Comparison of ENCODE assay signal across 2 worm cellular contexts in the genomic region with DNA sequence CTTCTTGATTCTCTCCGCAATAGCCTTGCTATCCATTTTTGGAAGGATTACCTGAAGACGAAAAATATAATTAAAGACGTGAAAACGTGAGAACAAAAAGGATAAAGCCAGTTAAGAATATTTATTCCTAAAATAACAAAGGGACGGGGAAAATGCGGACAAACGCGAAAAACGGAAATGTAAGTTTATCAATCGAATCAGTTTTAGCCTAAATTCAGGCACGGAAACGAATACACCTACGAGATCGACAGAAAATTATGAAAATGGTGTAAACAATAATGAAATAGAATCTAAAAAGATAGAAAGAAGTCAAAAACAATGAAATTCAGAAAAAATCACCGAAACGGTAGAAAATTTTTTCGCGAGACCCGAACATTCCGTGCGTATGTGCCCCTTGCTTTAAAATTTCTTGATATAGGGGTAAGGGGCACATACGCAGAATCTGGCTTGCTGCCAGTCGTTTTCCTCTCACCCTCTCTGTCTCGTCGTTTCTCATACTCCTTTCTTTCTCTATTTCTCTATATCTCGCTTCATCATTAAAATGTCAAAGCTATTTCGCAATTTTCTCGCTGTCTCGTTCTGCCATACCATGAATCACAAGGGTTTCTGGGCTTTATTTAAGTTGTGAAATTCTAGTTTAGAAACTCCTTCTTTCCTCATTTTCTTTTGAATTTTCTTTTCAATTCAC.
TF ChIP-seq lines count a peak whose summit lies in the region.

icd-1 (minus strand) TSS at position 51 of the 688 bp plus-strand sequence.

TF ChIP-seq in whole organism, L1 larva, 84 proteins besides CTCF, POLR2A, EP300 and RAD21 (continued from another document):
- TF ChIP-seq unc-86 (tag; optimal IDR thresholded peaks at IDR 0.05; lab: Kevin White, UChicago), result peak; percentile 95
- TF ChIP-seq mep-1 (tag; optimal IDR thresholded peaks at IDR 0.05; lab: Kevin White, UChicago), result peak; percentile 94
- peak in 1 of 2 experiments; percentile 85 for TF ChIP-seq ztf-11 (tag; optimal IDR thresholded peaks at IDR 0.05; lab: Kevin White, UChicago)
- peak in 5 of 6 experiments; percentile 50 to 93 (median 68) for TF ChIP-seq elt-3 (tag; optimal IDR thresholded peaks at IDR 0.05; lab: Kevin White, UChicago)
- TF ChIP-seq pax-3 (tag; optimal IDR thresholded peaks at IDR 0.05; lab: Kevin White, UChicago), result peak; percentile 90
- TF ChIP-seq vab-15 (tag; optimal IDR thresholded peaks at IDR 0.05; lab: Kevin White, UChicago), result no peak
- TF ChIP-seq unc-98 (GFP tag; IDR thresholded peaks at IDR 0.05; lab: Robert Waterston, UW), result peak; percentile 82
- peak; percentile 94 for TF ChIP-seq jun-1 (tag; optimal IDR thresholded peaks at IDR 0.05; lab: Kevin White, UChicago)
- TF ChIP-seq nhr-28 (tag; optimal IDR thresholded peaks at IDR 0.05; lab: Kevin White, UChicago), result no peak
- peak; percentile 44 for TF ChIP-seq sox-4 (tag; optimal IDR thresholded peaks at IDR 0.05; lab: Kevin White, UChicago)
- TF ChIP-seq fos-1 (tag; optimal IDR thresholded peaks at IDR 0.05; lab: Kevin White, UChicago), result peak; percentile 95
- TF ChIP-seq ceh-8 (GFP tag; optimal IDR thresholded peaks at IDR 0.05; lab: Kevin White, UChicago), result peak; percentile 80
- peak; percentile 92 for TF ChIP-seq rnt-1 (tag; optimal IDR thresholded peaks at IDR 0.05; lab: Kevin White, UChicago)
- peak; percentile 89 for TF ChIP-seq ceh-88 (GFP tag; IDR thresholded peaks at IDR 0.05; lab: Robert Waterston, UW)
- peak; percentile 45 to 89 for TF ChIP-seq mdl-1 (tag; optimal IDR thresholded peaks at IDR 0.05; lab: Kevin White, UChicago)
- TF ChIP-seq nhr-76 (tag; optimal IDR thresholded peaks at IDR 0.05; lab: Kevin White, UChicago), result no peak
- TF ChIP-seq C16A3.4 (tag; optimal IDR thresholded peaks at IDR 0.05; lab: Kevin White, UChicago), result peak; percentile 92
- TF ChIP-seq aly-2 (tag; optimal IDR thresholded peaks at IDR 0.05; lab: Kevin White, UChicago), result peak; percentile 91
- TF ChIP-seq tbx-2 (tag; optimal IDR thresholded peaks at IDR 0.05; lab: Kevin White, UChicago), result peak; percentile 97
- peak; percentile 94 for TF ChIP-seq dsc-1 (tag; optimal IDR thresholded peaks at IDR 0.05; lab: Kevin White, UChicago)
- peak; percentile 74 for TF ChIP-seq unc-130 (tag; optimal IDR thresholded peaks at IDR 0.05; lab: Kevin White, UChicago)
- TF ChIP-seq hlh-17 (GFP tag; optimal IDR thresholded peaks at IDR 0.05; lab: Kevin White, UChicago; ENCODE audit: borderline replicate concordance), result no peak
- TF ChIP-seq ceh-63 (GFP tag; optimal IDR thresholded peaks at IDR 0.05; lab: Kevin White, UChicago), result no peak
- TF ChIP-seq efl-1 (optimal IDR thresholded peaks at IDR 0.05; lab: Kevin White, UChicago), result peak; percentile 93 to 96
- TF ChIP-seq efl-1 (GFP tag; optimal IDR thresholded peaks at IDR 0.05 in 1 of 2; lab: Kevin White, UChicago), result peak; percentile 73 to 98
- no peak for TF ChIP-seq nhr-84 (tag; optimal IDR thresholded peaks at IDR 0.05; lab: Kevin White, UChicago)

TF ChIP-seq in whole organism, young adult, 124 proteins besides CTCF, POLR2A, EP300 and RAD21 (continued from another document):
- peak; percentile 94 for TF ChIP-seq tlf-1 (GFP tag; optimal IDR thresholded peaks at IDR 0.05; lab: Kevin White, UChicago)
- TF ChIP-seq madf-8 (GFP tag; conservative IDR thresholded peaks at IDR 0.05; lab: Robert Waterston, UW), result peak; percentile 71
- TF ChIP-seq F22D6.2 (tag; optimal IDR thresholded peaks at IDR 0.05; lab: Kevin White, UChicago), result peak; percentile 48
- TF ChIP-seq chd-7 (tag; optimal IDR thresholded peaks at IDR 0.05; lab: Kevin White, UChicago), result peak; percentile 73
- TF ChIP-seq unc-62 (GFP tag; optimal IDR thresholded peaks at IDR 0.05; lab: Kevin White, UChicago), result peak; percentile 95
- TF ChIP-seq akir-1 (GFP tag; optimal IDR thresholded peaks at IDR 0.05; lab: Kevin White, UChicago), result no peak
- TF ChIP-seq ztf-22 (GFP tag; optimal IDR thresholded peaks at IDR 0.05; lab: Kevin White, UChicago), result peak; percentile 37
- TF ChIP-seq cebp-1 (GFP tag; IDR thresholded peaks at IDR 0.05; lab: Robert Waterston, UW), result peak; percentile 99
- peak; percentile 100 for TF ChIP-seq cebp-1 (tag; optimal IDR thresholded peaks at IDR 0.05; lab: Kevin White, UChicago)
- peak; percentile 72; the same call in 1 of the 2 replicates for TF ChIP-seq attf-3 (GFP tag; conservative IDR thresholded peaks at IDR 0.05; lab: Robert Waterston, UW)
- TF ChIP-seq zfh-2 (GFP tag; conservative IDR thresholded peaks at IDR 0.05; lab: Robert Waterston, UW), result peak; percentile 84
- no peak for TF ChIP-seq ccch-3 (GFP tag; optimal IDR thresholded peaks at IDR 0.05; lab: Kevin White, UChicago)
- TF ChIP-seq F37B4.10 (GFP tag; IDR thresholded peaks at IDR 0.05; lab: Robert Waterston, UW), result no peak
- TF ChIP-seq F39B2.1 (GFP tag; IDR thresholded peaks at IDR 0.05; lab: Robert Waterston, UW), result no peak
- TF ChIP-seq pbrm-1 (GFP tag; IDR thresholded peaks at IDR 0.05; lab: Robert Waterston, UW), result peak; percentile 97
- TF ChIP-seq F52B5.7 (tag; optimal IDR thresholded peaks at IDR 0.05; lab: Kevin White, UChicago), result no peak
- TF ChIP-seq somi-1 (GFP tag; optimal IDR thresholded peaks at IDR 0.05; lab: Kevin White, UChicago), result peak; percentile 90
- peak; percentile 93 for TF ChIP-seq mcd-1 (GFP tag; IDR thresholded peaks at IDR 0.05; lab: Robert Waterston, UW)
- TF ChIP-seq lsy-27 (tag; optimal IDR thresholded peaks at IDR 0.05; lab: Kevin White, UChicago; ENCODE audit: borderline replicate concordance, insufficient read depth), result no peak
- TF ChIP-seq snpc-4 (GFP tag; optimal IDR thresholded peaks at IDR 0.05; lab: Kevin White, UChicago), result peak; percentile 79
- peak; percentile 83 to 90 (median 87) for TF ChIP-seq snpc-4 (tag; optimal IDR thresholded peaks at IDR 0.05; lab: Kevin White, UChicago)
- peak; percentile 82 for TF ChIP-seq atf-7 (tag; optimal IDR thresholded peaks at IDR 0.05; lab: Kevin White, UChicago)
- TF ChIP-seq Y79H2A.3 (GFP tag; conservative IDR thresholded peaks at IDR 0.05; lab: Robert Waterston, UW), result no peak; the same call in 1 of the 2 replicates
- 0 out of 2 replicates have a peak, but pooled peaks have one; percentile 25 for TF ChIP-seq ztf-28 (GFP tag; IDR thresholded peaks at IDR 0.05; lab: Robert Waterston, UW)
- no peak for TF ChIP-seq B0035.1 (tag; optimal IDR thresholded peaks at IDR 0.05; lab: Kevin White, UChicago)
- no peak for TF ChIP-seq nhr-27 (tag; optimal IDR thresholded peaks at IDR 0.05; lab: Kevin White, UChicago)
- TF ChIP-seq lir-1 (GFP tag; conservative IDR thresholded peaks at IDR 0.05; lab: Robert Waterston, UW), result peak; percentile 85
- TF ChIP-seq dpl-1 (GFP tag; optimal IDR thresholded peaks at IDR 0.05; lab: Kevin White, UChicago), result peak; percentile 36
- TF ChIP-seq ztf-18 (tag; optimal IDR thresholded peaks at IDR 0.05; lab: Kevin White, UChicago), result peak; percentile 70
- no peak for TF ChIP-seq bed-1 (GFP tag; IDR thresholded peaks at IDR 0.05; lab: Robert Waterston, UW)
- TF ChIP-seq ekl-4 (GFP tag; IDR thresholded peaks at IDR 0.05; lab: Robert Waterston, UW), result peak; percentile 97
- peak; percentile 94 for TF ChIP-seq nfyb-1 (GFP tag; IDR thresholded peaks at IDR 0.05; lab: Robert Waterston, UW)
- TF ChIP-seq F10E7.11 (tag; optimal IDR thresholded peaks at IDR 0.05; lab: Kevin White, UChicago), result peak; percentile 16
- TF ChIP-seq aptf-3 (GFP tag; IDR thresholded peaks at IDR 0.05; lab: Robert Waterston, UW), result no peak
- no peak for TF ChIP-seq T07F8.4 (tag; optimal IDR thresholded peaks at IDR 0.05; lab: Kevin White, UChicago)
- TF ChIP-seq gei-17 (GFP tag; optimal IDR thresholded peaks at IDR 0.05; lab: Kevin White, UChicago), result peak; percentile 80
- TF ChIP-seq let-607 (tag; optimal IDR thresholded peaks at IDR 0.05; lab: Kevin White, UChicago), result peak; percentile 53 to 80
- TF ChIP-seq ets-4 (GFP tag; optimal IDR thresholded peaks at IDR 0.05; lab: Kevin White, UChicago), result no peak
- no peak for TF ChIP-seq F57A8.1 (GFP tag; optimal IDR thresholded peaks at IDR 0.05; lab: Kevin White, UChicago)
- no peak for TF ChIP-seq nhr-179 (tag; optimal IDR thresholded peaks at IDR 0.05; lab: Kevin White, UChicago)
- TF ChIP-seq nhr-90 (tag; optimal IDR thresholded peaks at IDR 0.05; lab: Kevin White, UChicago), result peak; percentile 20
TF ChIP-seq in whole organism, young adult: peak in this region for 83.
